Worm (Caenorhabditis elegans): ENCODE results near the gene sre-56.

Gene sre-56

ce11 chrII:12348957-12349356 is 24.7 kb downstream of the sre-56 start:
- TF ChIP-seq pat-9 (tag; optimal IDR thresholded peaks at IDR 0.05) (no peak), pha-4 (tag; optimal IDR thresholded peaks at IDR 0.05) (no peak), fkh-6 (tag; optimal IDR thresholded peaks at IDR 0.05) (no peak), unc-42 (tag; optimal IDR thresholded peaks at IDR 0.05) (no peak), dmd-4 (tag; optimal IDR thresholded peaks at IDR 0.05; ENCODE audit: borderline replicate concordance) (no peak), unc-55 (GFP tag; optimal IDR thresholded peaks at IDR 0.05) (no peak), pqm-1 (tag; optimal IDR thresholded peaks at IDR 0.05) (no peak), pax-1 (tag; optimal IDR thresholded peaks at IDR 0.05) (peak; percentile 64), hlh-15 (tag; optimal IDR thresholded peaks at IDR 0.05) (no peak), odd-2 (tag; optimal IDR thresholded peaks at IDR 0.05) (no peak), ceh-31 (tag; optimal IDR thresholded peaks at IDR 0.05) (peak; percentile 17), mec-3 (tag; optimal IDR thresholded peaks at IDR 0.05; ENCODE audit: borderline replicate concordance) (no peak)

- TF ChIP-seq syd-9 (tag; optimal IDR thresholded peaks at IDR 0.05) (no peak), ttx-3 (tag; optimal IDR thresholded peaks at IDR 0.05) (no peak), F13H6.1 (tag; optimal IDR thresholded peaks at IDR 0.05) (no peak), sox-4 (tag; optimal IDR thresholded peaks at IDR 0.05) (no peak), ama-1 (optimal IDR thresholded peaks at IDR 0.05) (no peak), lin-11 (tag; optimal IDR thresholded peaks at IDR 0.05) (no peak), elt-2 (tag; optimal IDR thresholded peaks at IDR 0.05) (no peak), unc-42 (tag; optimal IDR thresholded peaks at IDR 0.05) (no peak), lim-6 (tag; optimal IDR thresholded peaks at IDR 0.05) (no peak), ahr-1 (tag; optimal IDR thresholded peaks at IDR 0.05) (no peak), npax-4 (tag; optimal IDR thresholded peaks at IDR 0.05) (no peak), K02D7.2 (tag; optimal IDR thresholded peaks at IDR 0.05) (no peak), dve-1 (tag; optimal IDR thresholded peaks at IDR 0.05) (no peak)
Measured at ce11 chrII:12349866-12350265, 25.6 kb downstream of the sre-56 start.

DNA sequence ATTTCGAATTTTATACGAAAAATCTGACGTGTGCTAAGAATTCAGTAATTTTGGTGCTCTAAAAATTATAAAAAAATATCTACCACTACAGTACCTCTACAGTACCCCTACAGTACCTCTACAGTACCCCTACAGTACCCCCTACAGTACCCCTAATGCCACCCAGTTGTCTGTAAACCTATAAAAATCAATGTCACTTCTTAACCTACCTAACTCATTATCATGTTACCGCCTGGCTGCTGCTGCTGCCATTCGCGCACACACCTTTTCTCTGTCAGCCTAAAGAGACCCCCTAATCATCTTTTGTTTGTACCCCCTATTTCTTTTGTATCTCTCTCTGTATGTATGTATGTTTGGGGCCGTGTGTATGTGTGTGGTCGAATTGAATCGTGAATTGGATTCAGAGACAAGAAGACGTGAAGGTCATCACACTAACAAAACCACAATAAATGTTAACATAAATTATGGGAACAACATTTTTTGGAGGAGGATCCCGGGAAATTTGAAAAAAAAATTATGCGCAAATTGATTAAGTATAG is 26.5 kb downstream of the sre-56 start:
- peak; percentile 17 for TF ChIP-seq nfya-1 (tag; optimal IDR thresholded peaks at IDR 0.05)
- TF ChIP-seq F13H6.1 (tag; optimal IDR thresholded peaks at IDR 0.05), result no peak
- no peak for TF ChIP-seq fax-1 (tag; optimal IDR thresholded peaks at IDR 0.05)
- no peak for TF ChIP-seq pros-1 (tag; optimal IDR thresholded peaks at IDR 0.05)
- TF ChIP-seq ceh-45 (GFP tag; IDR thresholded peaks at IDR 0.05), result 0 out of 2 replicates have a peak, but pooled peaks have one; percentile 12
- TF ChIP-seq elt-2 (tag; optimal IDR thresholded peaks at IDR 0.05), result peak; percentile 1

- peak; percentile 22 for TF ChIP-seq elt-2 (tag; optimal IDR thresholded peaks at IDR 0.05)
- TF ChIP-seq F13H6.1 (tag; optimal IDR thresholded peaks at IDR 0.05), result no peak
Measured at ce11 chrII:12352115-12352514, 27.9 kb downstream of the sre-56 start, which contains the start of gene ras-1. Gene ras-1 (minus strand): TSS chrII:12352243.

DNA sequence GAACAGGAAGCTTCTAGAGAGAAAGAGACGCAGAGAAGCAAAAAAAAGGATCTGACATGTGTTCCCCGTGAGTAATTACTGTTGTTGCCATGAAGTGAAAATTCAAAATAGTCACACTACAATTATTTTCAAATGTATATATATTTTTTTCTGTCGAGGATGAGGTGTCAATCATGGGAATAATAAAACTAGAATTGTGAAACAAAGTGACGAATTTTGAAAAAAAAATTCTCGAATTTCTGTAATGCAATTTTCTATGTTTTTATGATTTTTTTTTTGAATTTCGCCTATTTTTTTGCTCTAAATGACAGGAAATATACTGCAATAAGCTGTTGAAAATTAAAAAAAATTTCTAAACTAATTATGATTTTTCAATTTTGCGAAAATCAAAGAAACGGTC is 28.8 kb downstream of the sre-56 start:
- no peak for TF ChIP-seq unc-42 (tag; optimal IDR thresholded peaks at IDR 0.05)
- TF ChIP-seq hlh-13 (GFP tag; optimal IDR thresholded peaks at IDR 0.05), result no peak
- TF ChIP-seq dve-1 (tag; optimal IDR thresholded peaks at IDR 0.05), result no peak
- TF ChIP-seq ztf-16 (tag; optimal IDR thresholded peaks at IDR 0.05), result no peak
- no peak for TF ChIP-seq fax-1 (tag; optimal IDR thresholded peaks at IDR 0.05)

ce11 chrII:12353816-12354215 is 29.6 kb downstream of the sre-56 start:
- TF ChIP-seq pha-4 (tag; optimal IDR thresholded peaks at IDR 0.05), result no peak
- TF ChIP-seq zip-5 (tag; optimal IDR thresholded peaks at IDR 0.05), result no peak
- no peak for TF ChIP-seq madf-2 (tag; optimal IDR thresholded peaks at IDR 0.05)
- TF ChIP-seq ceh-19 (GFP tag; optimal IDR thresholded peaks at IDR 0.05), result no peak
- TF ChIP-seq hlh-30 (tag; optimal IDR thresholded peaks at IDR 0.05; ENCODE audit: insufficient read depth), result no peak
- TF ChIP-seq rnt-1 (tag; optimal IDR thresholded peaks at IDR 0.05), result no peak
- TF ChIP-seq K09A11.1 (tag; optimal IDR thresholded peaks at IDR 0.05; ENCODE audit: insufficient read depth), result no peak
- peak; percentile 96 for TF ChIP-seq unc-55 (GFP tag; optimal IDR thresholded peaks at IDR 0.05)
- TF ChIP-seq ceh-30 (tag; optimal IDR thresholded peaks at IDR 0.05), result no peak

Measured in whole organism, late embryonic.